Worm (Caenorhabditis elegans) whole organism, midembryonic: Measurements from ENCODE around the gene set-31.
A peak's percentile ranks its signal among the peaks of the same experiment; 100 is the strongest.

Source experiments
- T22C8.4 ChIP-seq: fragments of 200-800 bp; sonication (Bioruptor generic); IDR thresholded peaks from 2 replicates; pipeline ENCODE4 v1.3.6; 2022; ENCODE audit warnings: missing genetic modification characterization, missing compliant biosample characterization
- cog-1 ChIP-seq: sonication (generic microtip); optimal IDR thresholded peaks from 2 replicates; lab custom pipeline; 2016; ENCODE audit warnings: missing genetic modification characterization, missing compliant biosample characterization
- flt-1 ChIP-seq: fragments of 200-800 bp; sonication (Bioruptor generic); IDR thresholded peaks from 2 replicates; pipeline ENCODE4 v1.3.6; 2022; ENCODE audit warnings: missing genetic modification characterization, missing compliant biosample characterization
- klf-2 ChIP-seq: fragments of 200-800 bp; sonication (Bioruptor generic); conservative IDR thresholded peaks from 2 replicates; pipeline ENCODE4 v1.3.6; 2022; ENCODE audit warnings: missing genetic modification reagents, missing genetic modification characterization, missing compliant biosample characterization
- med-1 ChIP-seq: sonication (generic microtip); optimal IDR thresholded peaks from 2 replicates; lab custom pipeline; 2017; ENCODE audit warnings: missing genetic modification characterization, mild to moderate bottlenecking, missing compliant biosample characterization, antibody characterized with exemption, missing genetic modification reagents; ENCODE audit not compliant: insufficient read depth
- ref-1 ChIP-seq: fragments of 200-800 bp; sonication (Bioruptor generic); conservative IDR thresholded peaks from 2 replicates; pipeline ENCODE4 v1.3.6; 2022; ENCODE audit warnings: missing genetic modification reagents, missing genetic modification characterization, missing compliant biosample characterization
- tab-1 ChIP-seq: fragments of 200-800 bp; sonication (Bioruptor generic); IDR thresholded peaks from 2 replicates; pipeline ENCODE4 v1.3.6; 2022; ENCODE audit warnings: missing genetic modification characterization, missing compliant biosample characterization
- ztf-23 ChIP-seq: fragments of 200-800 bp; sonication (Bioruptor generic); IDR thresholded peaks from 2 replicates; pipeline ENCODE4 v1.3.6; 2022; ENCODE audit warnings: missing genetic modification reagents, missing genetic modification characterization, missing compliant biosample characterization
- ztf-29 ChIP-seq: fragments of 200-800 bp; sonication (Bioruptor generic); IDR thresholded peaks from 2 replicates; pipeline ENCODE4 v1.3.6; 2022; ENCODE audit warnings: missing genetic modification reagents, missing genetic modification characterization, missing compliant biosample characterization

The set-31 gene

DNA sequence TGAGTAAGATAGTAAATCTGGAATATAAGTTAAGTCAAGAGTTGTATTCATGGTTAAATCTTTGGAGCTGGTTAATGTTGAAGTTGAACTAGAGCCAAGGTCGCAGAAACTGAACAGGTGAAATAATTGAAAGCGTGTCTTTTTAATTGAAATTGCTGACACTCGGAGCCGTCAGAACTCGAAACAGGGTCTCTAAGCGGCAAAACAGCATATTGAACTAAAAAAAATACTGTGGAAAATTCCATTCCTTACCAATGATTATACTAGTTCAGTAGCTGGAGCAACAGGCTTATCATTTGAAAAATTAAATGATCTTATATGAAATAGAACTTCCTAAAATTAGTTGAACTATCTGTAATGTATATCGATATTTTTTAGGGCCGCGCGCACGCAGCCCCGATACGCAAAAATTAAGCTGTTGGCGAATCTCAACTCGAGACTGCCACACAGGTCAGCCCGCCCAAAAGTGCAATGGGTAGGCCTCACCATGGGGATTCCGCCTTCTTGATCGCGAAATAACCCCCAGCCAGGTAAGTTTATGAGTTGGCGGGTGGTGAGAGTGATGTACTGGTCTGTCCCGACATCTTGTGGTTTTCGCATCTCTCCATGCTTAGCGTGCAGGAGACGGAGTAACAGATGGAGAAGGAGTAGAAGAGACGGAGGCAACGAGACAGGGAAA is 50.6 kb downstream of the set-31 start, which contains the start of gene srz-97:
Gene srz-97, minus strand, starts transcription at position 51 of the 679 bp plus-strand sequence.
- TF ChIP-seq cog-1 (tag; lab: Kevin White, UChicago) = no peak
- no peak for TF ChIP-seq med-1 (GFP tag; lab: Kevin White, UChicago)
- no peak for TF ChIP-seq ztf-29 (GFP tag; lab: Robert Waterston, UW)
- TF ChIP-seq klf-2 (GFP tag; lab: Robert Waterston, UW) = no peak
- TF ChIP-seq ztf-23 = no peak
- 0 out of 2 replicates have a peak, but pooled peaks have one; percentile 41 for TF ChIP-seq ref-1
- TF ChIP-seq tab-1 = no peak
- no peak for TF ChIP-seq T22C8.4
- 0 out of 2 replicates have a peak, but pooled peaks have one; percentile 11 for TF ChIP-seq flt-1 (GFP tag; lab: Robert Waterston, UW)

DNA sequence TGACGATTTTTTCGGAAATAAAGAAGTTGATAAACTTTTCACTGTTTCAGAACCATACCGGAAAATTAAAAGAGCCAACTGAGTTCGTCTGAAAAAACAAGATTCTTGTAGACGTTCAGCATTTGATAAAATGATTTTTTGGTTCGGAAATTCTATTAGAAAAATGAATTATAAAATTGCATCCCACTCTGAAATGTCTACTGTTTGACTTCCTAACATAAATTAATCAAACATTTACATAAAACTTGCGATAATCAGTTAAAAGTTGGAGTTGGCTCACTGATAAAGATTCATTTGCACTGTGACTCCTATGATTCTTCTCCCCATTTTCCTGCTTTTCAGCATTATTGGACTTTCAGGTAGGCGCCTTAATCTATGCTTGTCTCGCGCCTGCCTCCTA is 51.2 kb downstream of the set-31 start, which contains the start of gene clec-57:
Gene clec-57, plus strand, starts transcription at position 301 of the 400 bp plus-strand sequence.
- no peak for TF ChIP-seq T22C8.4
- TF ChIP-seq flt-1 (GFP tag; lab: Robert Waterston, UW) = no peak
